Fruit fly (Drosophila melanogaster) whole organism, embryonic: ENCODE measurements around the gene CG10348.

ENCODE experiments used
- Blimp-1 ChIP-seq: fragments of 200-800 bp; sonication (Bioruptor generic); optimal IDR thresholded peaks from 3 replicates; lab custom pipeline; 2018; ENCODE audit warnings: missing biosample characterization, missing genetic modification characterization, mild to moderate bottlenecking, moderate library complexity, missing genetic modification reagents
- CG10209 ChIP-seq: fragments of 200-800 bp; sonication (Bioruptor generic); optimal IDR thresholded peaks from 3 replicates; lab custom pipeline; 2017; ENCODE audit warnings: missing biosample characterization, mild to moderate bottlenecking, missing genetic modification characterization, missing genetic modification reagents
- CG10462 ChIP-seq: fragments of 200-800 bp; sonication (Bioruptor generic); optimal IDR thresholded peaks from 2 replicates; lab custom pipeline; 2016; ENCODE audit warnings: missing biosample characterization, missing genetic modification characterization
- CG10654 ChIP-seq: fragments of 200-800 bp; sonication (Bioruptor generic); optimal IDR thresholded peaks from 2 replicates; lab custom pipeline; 2016; ENCODE audit warnings: missing biosample characterization, missing genetic modification characterization
- CG10979 ChIP-seq: fragments of 200-800 bp; sonication (Bioruptor generic); optimal IDR thresholded peaks from 2 replicates; lab custom pipeline; 2018; ENCODE audit warnings: missing biosample characterization, mild to moderate bottlenecking, missing genetic modification characterization, moderate library complexity
- CG12236 ChIP-seq: fragments of 200-800 bp; sonication (Bioruptor generic); optimal IDR thresholded peaks from 2 replicates; lab custom pipeline; 2016; ENCODE audit warnings: missing biosample characterization, missing genetic modification characterization
- CG13287 ChIP-seq: fragments of 200-800 bp; sonication (Bioruptor generic); IDR thresholded peaks from 2 replicates; pipeline ENCODE4 v1.3.6; 2022; ENCODE audit warnings: missing biosample characterization, missing genetic modification characterization; ENCODE audit not compliant: partially characterized antibody
- CG14667 ChIP-seq: fragments of 200-800 bp; sonication (Bioruptor generic); IDR thresholded peaks from 2 replicates; pipeline ENCODE4 v1.3.6; 2022; ENCODE audit warnings: missing biosample characterization, missing genetic modification characterization
- CG14710 ChIP-seq: fragments of 200-800 bp; sonication (Bioruptor generic); optimal IDR thresholded peaks from 3 replicates; lab custom pipeline; 2019; ENCODE audit warnings: missing biosample characterization, mild to moderate bottlenecking, missing genetic modification characterization, moderate library complexity
- CG14965 ChIP-seq: fragments of 200-800 bp; sonication (Bioruptor generic); optimal IDR thresholded peaks from 2 replicates; lab custom pipeline; 2016; ENCODE audit warnings: missing biosample characterization, missing genetic modification characterization, borderline replicate concordance
- CG15269 ChIP-seq: fragments of 200-800 bp; sonication (Bioruptor generic); optimal IDR thresholded peaks from 2 replicates; lab custom pipeline; 2018; ENCODE audit warnings: missing biosample characterization, mild to moderate bottlenecking, missing genetic modification characterization, moderate library complexity
- CG15479 ChIP-seq: fragments of 200-800 bp; sonication (Bioruptor generic); optimal IDR thresholded peaks from 3 replicates; lab custom pipeline; 2019; ENCODE audit warnings: missing biosample characterization, mild to moderate bottlenecking, missing genetic modification characterization, moderate library complexity
- CG15514 ChIP-seq: fragments of 200-800 bp; sonication (Bioruptor generic); optimal IDR thresholded peaks from 3 replicates; lab custom pipeline; 2017; ENCODE audit warnings: missing biosample characterization, missing genetic modification characterization, mild to moderate bottlenecking, moderate library complexity, missing genetic modification reagents
- CG17361 ChIP-seq: fragments of 200-800 bp; sonication (Bioruptor generic); IDR thresholded peaks from 3 replicates; pipeline ENCODE4 v1.3.6; 2022; ENCODE audit warnings: missing biosample characterization, missing genetic modification characterization
- CG18619 ChIP-seq: fragments of 200-800 bp; sonication (Bioruptor generic); optimal IDR thresholded peaks from 3 replicates; lab custom pipeline; 2017; ENCODE audit warnings: missing biosample characterization, mild to moderate bottlenecking, missing genetic modification characterization
- CG2875 ChIP-seq: fragments of 200-800 bp; sonication (Bioruptor generic); optimal IDR thresholded peaks from 2 replicates; lab custom pipeline; 2017; ENCODE audit warnings: missing biosample characterization, mild to moderate bottlenecking, missing genetic modification characterization, missing genetic modification reagents
- CG30020 ChIP-seq: fragments of 200-800 bp; optimal IDR thresholded peaks from 2 replicates; lab custom pipeline; 2019; ENCODE audit warnings: missing biosample characterization, mild to moderate bottlenecking, missing genetic modification characterization, moderate library complexity
- CG3407 ChIP-seq: fragments of 200-800 bp; sonication (Bioruptor generic); optimal IDR thresholded peaks from 2 replicates; lab custom pipeline; 2018; ENCODE audit warnings: missing biosample characterization, mild to moderate bottlenecking, missing genetic modification characterization
- CG34224 ChIP-seq: fragments of 200-800 bp; sonication (Bioruptor generic); IDR thresholded peaks from 3 replicates; pipeline ENCODE4 v1.3.6; 2022; ENCODE audit warnings: missing biosample characterization, missing genetic modification characterization; ENCODE audit not compliant: partially characterized antibody
- CG43689 ChIP-seq: fragments of 200-800 bp; sonication (Bioruptor generic); IDR thresholded peaks from 2 replicates; pipeline ENCODE4 v1.3.6; 2022; ENCODE audit warnings: missing biosample characterization, missing genetic modification characterization
- CG4617 ChIP-seq: fragments of 200-800 bp; sonication (Bioruptor generic); optimal IDR thresholded peaks from 3 replicates; lab custom pipeline; 2016; ENCODE audit warnings: missing biosample characterization, missing genetic modification characterization, borderline replicate concordance
- CG7271 ChIP-seq: fragments of 200-800 bp; sonication (Bioruptor generic); optimal IDR thresholded peaks from 2 replicates; lab custom pipeline; 2018; ENCODE audit warnings: missing biosample characterization, mild to moderate bottlenecking, missing genetic modification characterization, moderate library complexity
- Doc2 ChIP-seq: fragments of 200-800 bp; sonication (Bioruptor generic); IDR thresholded peaks from 2 replicates; pipeline ENCODE4 v1.3.6; 2022; ENCODE audit warnings: missing biosample characterization, missing genetic modification characterization
- Ets65A ChIP-seq: fragments of 200-800 bp; sonication (Bioruptor generic); peaks from one replicate; lab custom pipeline; 2016; ENCODE audit warnings: missing biosample characterization, missing genetic modification characterization
- Fer2 ChIP-seq: fragments of 200-800 bp; sonication (Bioruptor generic); optimal IDR thresholded peaks from 2 replicates; lab custom pipeline; 2018; ENCODE audit warnings: missing biosample characterization, mild to moderate bottlenecking, missing genetic modification characterization, moderate library complexity
- Gsc ChIP-seq: fragments of 200-800 bp; sonication (Bioruptor generic); IDR thresholded peaks from 2 replicates; pipeline ENCODE4 v1.3.6; 2022; ENCODE audit warnings: missing biosample characterization, missing genetic modification characterization
- HmgZ ChIP-seq: fragments of 200-800 bp; sonication (Bioruptor generic); optimal IDR thresholded peaks from 2 replicates; lab custom pipeline; 2018; ENCODE audit warnings: missing biosample characterization, mild to moderate bottlenecking, missing genetic modification characterization
- Hr39 ChIP-seq: fragments of >200 bp; optimal IDR thresholded peaks from 2 replicates; lab custom pipeline; 2017
- Hr78 ChIP-seq, 2 experiments: fragments of 200-800 bp in 1 of 2; fragments of >200 bp in 1 of 2; sonication (Bioruptor generic) in 1 of 2; optimal IDR thresholded peaks; 2 replicates each; lab custom pipeline; 2017 to 2019; ENCODE audit warnings: missing biosample characterization in 2 of 2, missing genetic modification characterization in 2 of 2, mild to moderate bottlenecking in 1 of 2, moderate library complexity in 1 of 2
- Sin3A ChIP-seq: fragments of >200 bp; optimal IDR thresholded peaks from 2 replicates; lab custom pipeline; 2018
- Ssrp ChIP-seq: fragments of 200-800 bp; sonication (Bioruptor generic); optimal IDR thresholded peaks from 2 replicates; lab custom pipeline; 2018; ENCODE audit warnings: missing biosample characterization, mild to moderate bottlenecking, missing genetic modification characterization, moderate library complexity
- YL-1 ChIP-seq: fragments of 200-800 bp; sonication (Bioruptor generic); optimal IDR thresholded peaks from 3 replicates; lab custom pipeline; 2017; ENCODE audit warnings: missing biosample characterization, mild to moderate bottlenecking, missing genetic modification characterization
- amos ChIP-seq: fragments of 200-800 bp; sonication (Bioruptor generic); IDR thresholded peaks from 2 replicates; pipeline ENCODE4 v1.3.6; 2022; ENCODE audit warnings: missing biosample characterization, missing genetic modification characterization; ENCODE audit not compliant: partially characterized antibody
- ash1 ChIP-seq: fragments of 200-800 bp; sonication (Bioruptor generic); optimal IDR thresholded peaks from 2 replicates; lab custom pipeline; 2018; ENCODE audit warnings: missing biosample characterization, mild to moderate bottlenecking, missing genetic modification characterization
- bigmax ChIP-seq: fragments of 200-800 bp; sonication (Bioruptor generic); optimal IDR thresholded peaks from 2 replicates; lab custom pipeline; 2018; ENCODE audit warnings: missing biosample characterization, mild to moderate bottlenecking, missing genetic modification characterization
- br ChIP-seq: fragments of >200 bp; optimal IDR thresholded peaks from 2 replicates; lab custom pipeline; 2017
- caup ChIP-seq: fragments of 200-800 bp; sonication (Bioruptor generic); optimal IDR thresholded peaks from 3 replicates; lab custom pipeline; 2017; ENCODE audit warnings: missing biosample characterization, mild to moderate bottlenecking, missing genetic modification characterization, moderate library complexity; ENCODE audit not compliant: severe bottlenecking
- emc ChIP-seq: fragments of 200-800 bp; sonication (Bioruptor generic); optimal IDR thresholded peaks from 2 replicates; lab custom pipeline; 2016; ENCODE audit warnings: missing biosample characterization, missing genetic modification characterization
- esg ChIP-seq: fragments of 200-800 bp; sonication (Bioruptor generic); conservative IDR thresholded peaks from 2 replicates; pipeline ENCODE4 v1.3.6; 2022; ENCODE audit warnings: missing biosample characterization, missing genetic modification characterization
- ewg ChIP-seq: fragments of 200-800 bp; sonication (Bioruptor generic); optimal IDR thresholded peaks from 3 replicates; lab custom pipeline; 2017; ENCODE audit warnings: mild to moderate bottlenecking, missing biosample characterization, missing genetic modification reagents, missing genetic modification characterization
- fu2 ChIP-seq: fragments of 200-800 bp; sonication (Bioruptor generic); optimal IDR thresholded peaks from 2 replicates; lab custom pipeline; 2016; ENCODE audit warnings: missing biosample characterization, missing genetic modification characterization
- gce ChIP-seq: fragments of 200-800 bp; sonication (Bioruptor generic); IDR thresholded peaks from 3 replicates; pipeline ENCODE4 v1.3.6; 2022; ENCODE audit warnings: missing biosample characterization, missing genetic modification characterization
- grau ChIP-seq: fragments of 200-800 bp; optimal IDR thresholded peaks from 3 replicates; lab custom pipeline; 2019; ENCODE audit warnings: missing biosample characterization, mild to moderate bottlenecking, missing genetic modification characterization, moderate library complexity
- lmd ChIP-seq: fragments of 200-800 bp; sonication (Bioruptor generic); IDR thresholded peaks from 2 replicates; pipeline ENCODE4 v1.3.6; 2022; ENCODE audit warnings: missing biosample characterization, missing genetic modification characterization
- luna ChIP-seq: fragments of 200-800 bp; sonication (Bioruptor generic); optimal IDR thresholded peaks from 2 replicates; lab custom pipeline; 2016; ENCODE audit warnings: missing biosample characterization, missing genetic modification characterization
- scrt ChIP-seq: fragments of 200-800 bp; sonication (Bioruptor generic); optimal IDR thresholded peaks from 2 replicates; lab custom pipeline; 2018; ENCODE audit warnings: missing biosample characterization, mild to moderate bottlenecking, missing genetic modification characterization, moderate library complexity
- sqz ChIP-seq: fragments of 200-800 bp; sonication (Bioruptor generic); optimal IDR thresholded peaks from 3 replicates; lab custom pipeline; 2018; ENCODE audit warnings: missing biosample characterization, mild to moderate bottlenecking, missing genetic modification characterization
- stwl ChIP-seq: fragments of 200-800 bp; sonication (Bioruptor generic); optimal IDR thresholded peaks from 3 replicates; lab custom pipeline; 2018; ENCODE audit warnings: missing biosample characterization, mild to moderate bottlenecking, missing genetic modification characterization, moderate library complexity
- sug ChIP-seq: fragments of 200-800 bp; optimal IDR thresholded peaks from 2 replicates; lab custom pipeline; 2019; ENCODE audit warnings: missing biosample characterization, mild to moderate bottlenecking, missing genetic modification characterization, moderate library complexity
- unc-4 ChIP-seq: fragments of 200-800 bp; sonication (Bioruptor generic); IDR thresholded peaks from 2 replicates; pipeline ENCODE4 v1.3.6; 2022; ENCODE audit warnings: missing biosample characterization, missing genetic modification characterization; ENCODE audit not compliant: partially characterized antibody

Gene CG10348

dm6 chr2L:18698559-18699130 is 33.7 kb downstream of the CG10348 start, which contains the start of gene CG10341 (continued):
- TF ChIP-seq CG15514 (GFP tag; lab: Kevin White, UChicago) (peak; percentile 43), CG18619 (GFP tag; lab: Kevin White, UChicago) (no peak), CG4617 (GFP tag; lab: Kevin White, UChicago) (peak; percentile 34), scrt (GFP tag; lab: Kevin White, UChicago) (no peak), fu2 (GFP tag; lab: Kevin White, UChicago) (no peak), gce (GFP tag; lab: Robert Waterston, UW) (no peak), HmgZ (peak; percentile 14), CG15479 (no peak), CG10654 (no peak), CG14667 (GFP tag; lab: Robert Waterston, UW) (no peak), Ssrp (tag; lab: Kevin White, UChicago) (no peak), Ets65A (GFP tag; lab: Kevin White, UChicago) (no peak), sug (peak; percentile 52), Sin3A (lab: Kevin White, UChicago) (no peak), emc (GFP tag; lab: Kevin White, UChicago) (no peak), amos (GFP tag; lab: Robert Waterston, UW) (no peak), CG15269 (no peak), br (lab: Kevin White, UChicago) (no peak), CG30020 (tag; lab: Kevin White, UChicago) (no peak), CG14710 (peak; percentile 16), CG34224 (GFP tag; lab: Robert Waterston, UW) (no peak), CG3407 (GFP tag; lab: Kevin White, UChicago) (no peak), Fer2 (tag; lab: Kevin White, UChicago) (no peak), unc-4 (GFP tag; lab: Robert Waterston, UW) (no peak), CG10462 (no peak), ash1 (GFP tag; lab: Kevin White, UChicago) (no peak), ewg (GFP tag; lab: Kevin White, UChicago) (no peak), CG7271 (tag; lab: Kevin White, UChicago) (no peak), lmd (no peak), Doc2 (GFP tag; lab: Robert Waterston, UW) (no peak), CG43689 (GFP tag; lab: Robert Waterston, UW) (no peak), Blimp-1 (GFP tag; lab: Kevin White, UChicago) (no peak), CG10209 (GFP tag; lab: Kevin White, UChicago) (no peak), CG17361 (GFP tag; lab: Robert Waterston, UW) (no peak), luna (GFP tag; lab: Kevin White, UChicago) (no peak), Gsc (GFP tag; lab: Robert Waterston, UW) (no peak), CG13287 (no peak; the same call in 1 of the 2 replicates), CG12236 (no peak), stwl (tag; lab: Kevin White, UChicago) (peak; percentile 24), CG10979 (tag; lab: Kevin White, UChicago) (no peak), CG14965 (GFP tag; lab: Kevin White, UChicago) (no peak), YL-1 (GFP tag; lab: Kevin White, UChicago) (peak; percentile 75), Hr78 (GFP tag; optimal IDR thresholded peaks at IDR 0.05; lab: Kevin White, UChicago) (no peak), CG2875 (GFP tag; lab: Kevin White, UChicago) (no peak), bigmax (no peak), caup (GFP tag; lab: Kevin White, UChicago) (no peak), grau (peak; percentile 7), esg (GFP tag; lab: Robert Waterston, UW) (no peak), Hr39 (lab: Kevin White, UChicago) (no peak), sqz (GFP tag; lab: Kevin White, UChicago) (no peak)
